Fruit fly (Drosophila melanogaster) whole organism: ENCODE measurements around the gene CG32573.
A peak's percentile ranks its signal among the peaks of the same experiment; 100 is the strongest.

Experiments used
- CG8478 ChIP-seq: fragments of >200 bp; optimal IDR thresholded peaks from 2 replicates; lab custom pipeline; 2018; ENCODE audit warnings: inconsistent platforms
- Dll ChIP-seq: fragments of >200 bp; optimal IDR thresholded peaks from 2 replicates; lab custom pipeline; 2017
- EcR ChIP-seq, 2 experiments: fragments of >200 bp; optimal IDR thresholded peaks; 2 replicates each; lab custom pipeline; 2017; ENCODE audit warnings: missing biosample characterization in 2 of 2, missing genetic modification characterization in 2 of 2, missing genetic modification reagents in 2 of 2
- pan ChIP-seq: fragments of >200 bp; optimal IDR thresholded peaks from 2 replicates; lab custom pipeline; 2017
- psq ChIP-seq: fragments of >200 bp; optimal IDR thresholded peaks from 2 replicates; lab custom pipeline; 2017
- usp ChIP-seq: fragments of >200 bp; optimal IDR thresholded peaks from 2 replicates; lab custom pipeline; 2017; ENCODE audit warnings: missing biosample characterization, missing genetic modification characterization, mixed read lengths

The CG32573 gene

DNA sequence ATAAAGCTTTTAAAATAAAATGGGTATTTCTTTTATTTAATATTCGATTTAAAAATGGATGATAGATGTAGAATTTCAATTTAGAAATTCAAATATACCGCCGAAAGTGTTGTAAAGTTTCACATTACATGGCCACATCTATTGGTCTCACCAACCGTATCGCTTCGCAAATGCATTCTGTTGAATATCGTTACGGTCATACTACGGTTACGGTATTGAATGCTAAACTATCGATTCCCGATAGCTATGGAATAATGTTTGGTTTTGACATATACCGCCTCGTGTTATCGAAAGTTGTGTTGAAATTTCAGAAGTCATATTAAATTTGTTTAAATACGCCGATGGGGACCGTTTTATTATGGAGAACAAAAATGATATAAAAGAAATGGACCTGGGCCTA, at the start of gene CG32573, which contains the start of gene CG42512:
Gene CG32573, plus strand, starts transcription at position 279 of the 400 bp plus-strand sequence.
Gene CG42512, plus strand, starts transcription at position 279 of the 400 bp plus-strand sequence.
- no peak for TF ChIP-seq CG8478 (lab: Kevin White, UChicago)
- no peak for TF ChIP-seq pan (lab: Kevin White, UChicago)
- no peak for TF ChIP-seq Dll
- no peak for TF ChIP-seq psq
- no peak for TF ChIP-seq EcR (GFP tag; optimal IDR thresholded peaks at IDR 0.05; lab: Kevin White, UChicago)
- TF ChIP-seq usp (GFP tag; lab: Kevin White, UChicago): no peak

DNA sequence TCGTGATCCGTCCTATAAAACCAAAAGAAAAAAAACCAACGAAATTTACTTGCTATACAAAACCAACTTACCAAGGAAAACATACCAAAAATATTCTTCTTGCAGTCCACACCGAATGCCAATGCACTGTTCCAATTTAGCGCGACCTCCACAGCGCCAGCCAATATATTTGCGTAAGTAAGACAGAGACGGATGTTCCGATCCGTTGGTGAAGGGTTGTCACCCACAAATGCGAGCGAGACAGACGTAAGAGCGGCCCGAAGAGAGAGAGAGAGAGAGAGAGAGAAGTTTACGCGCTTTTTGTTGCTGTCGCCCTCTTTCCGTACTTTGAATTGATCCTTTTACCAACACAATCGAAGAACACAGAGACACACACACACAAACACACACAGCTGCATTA, 43.3 kb upstream of the CG32573 start:
- no peak for TF ChIP-seq usp (GFP tag; lab: Kevin White, UChicago)
- peak; percentile 70 for TF ChIP-seq CG8478 (lab: Kevin White, UChicago)
- no peak for TF ChIP-seq Dll
- TF ChIP-seq psq: no peak
- no peak for TF ChIP-seq EcR (GFP tag; optimal IDR thresholded peaks at IDR 0.05; lab: Kevin White, UChicago)

DNA sequence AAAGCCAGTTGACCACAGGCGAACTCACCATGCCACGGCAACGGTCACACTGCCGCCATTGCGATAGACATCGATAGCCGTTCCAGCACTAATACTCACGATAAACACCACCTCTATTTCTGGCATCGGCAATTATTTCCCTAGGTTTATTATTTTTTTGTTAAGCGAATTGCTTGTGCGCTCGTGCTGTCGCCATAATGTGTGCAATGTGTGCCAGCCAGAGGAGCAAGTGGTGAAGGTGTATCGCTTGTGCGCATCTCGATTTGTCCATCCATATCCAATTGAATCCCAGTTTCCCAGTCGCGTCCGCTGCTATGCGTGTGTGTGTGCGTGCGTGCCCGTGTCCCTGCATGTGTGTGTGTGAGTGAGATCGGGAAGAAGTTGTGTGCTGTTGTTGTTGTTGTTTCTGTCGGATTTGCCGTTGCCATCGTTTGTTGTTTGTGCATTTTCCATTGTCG, 40.5 kb upstream of the CG32573 start, which contains the start of gene mbt:
Gene mbt, plus strand, starts transcription at position 85 of the 458 bp plus-strand sequence.
- TF ChIP-seq psq (no peak), EcR (GFP tag; optimal IDR thresholded peaks at IDR 0.05; lab: Kevin White, UChicago) (no peak), CG8478 (lab: Kevin White, UChicago) (no peak), Dll (no peak), pan (lab: Kevin White, UChicago) (no peak)

DNA sequence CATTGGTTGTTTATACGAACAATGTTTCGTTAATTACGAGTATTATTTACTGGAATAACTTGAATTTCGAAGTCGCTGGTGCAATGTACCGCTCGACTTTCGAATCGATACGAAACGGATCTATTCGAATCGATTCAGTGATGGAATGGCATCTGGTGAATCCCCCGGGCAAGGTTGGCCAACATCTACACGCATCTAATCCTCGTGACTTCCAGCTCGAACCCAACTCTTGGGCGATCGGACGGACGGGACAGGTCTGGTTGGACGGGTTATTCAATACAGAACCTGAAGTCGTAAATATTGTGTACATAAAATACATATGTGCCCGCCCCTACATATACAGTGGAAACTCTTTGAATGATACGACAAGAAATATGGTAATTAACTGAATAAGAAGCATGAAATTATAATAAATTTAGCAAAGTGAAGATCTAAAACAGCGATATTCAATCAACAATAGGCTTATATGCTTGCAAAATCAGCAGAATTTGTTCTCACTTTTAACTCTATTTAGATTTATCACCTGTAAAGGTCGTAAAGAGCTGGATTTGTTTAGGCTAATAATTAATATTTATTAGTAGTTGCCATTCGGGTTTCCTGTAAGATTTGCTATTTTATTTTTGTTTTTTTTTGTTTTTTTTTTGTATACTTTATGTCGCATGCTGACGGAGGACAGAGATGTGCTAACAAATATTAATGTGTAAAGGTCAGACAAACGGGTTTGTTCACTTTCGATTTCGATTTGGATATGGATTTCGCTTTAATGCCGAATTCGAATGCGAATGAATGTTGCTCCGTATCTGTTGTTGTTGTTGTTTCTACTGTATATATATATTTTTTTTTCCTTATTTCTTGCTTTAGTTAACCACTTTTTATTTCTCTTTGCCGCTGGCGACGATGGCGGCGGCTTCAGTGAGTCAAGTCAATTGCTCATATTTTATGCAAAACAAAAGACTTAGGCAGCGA, 34.1 kb upstream of the CG32573 start:
- TF ChIP-seq CG8478 (lab: Kevin White, UChicago): no peak
- TF ChIP-seq pan (lab: Kevin White, UChicago): no peak
- TF ChIP-seq EcR (GFP tag; optimal IDR thresholded peaks at IDR 0.05; lab: Kevin White, UChicago): no peak
- no peak for TF ChIP-seq usp (GFP tag; lab: Kevin White, UChicago)
- TF ChIP-seq psq: no peak
- TF ChIP-seq Dll: no peak

DNA sequence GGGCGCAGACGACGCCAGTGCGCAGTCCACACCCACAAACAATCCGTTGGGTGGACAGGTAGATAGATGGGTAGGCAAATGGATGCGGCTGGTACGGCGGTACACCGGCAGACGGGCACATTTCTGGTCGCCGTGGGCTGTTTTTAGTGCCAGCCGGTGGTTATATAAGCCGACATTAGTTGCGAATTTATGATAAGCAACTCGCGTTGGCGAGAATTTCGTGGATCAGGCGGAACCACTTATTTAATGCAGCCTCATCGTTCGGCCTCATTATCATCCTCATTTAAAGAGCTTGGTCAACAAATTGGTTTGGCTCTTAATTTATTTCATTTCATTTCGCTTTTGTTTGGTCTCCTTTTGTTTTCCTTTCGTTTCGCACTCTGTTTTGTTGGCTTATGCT, 32.5 kb upstream of the CG32573 start:
- TF ChIP-seq CG8478 (lab: Kevin White, UChicago) (no peak), pan (lab: Kevin White, UChicago) (no peak), usp (GFP tag; lab: Kevin White, UChicago) (no peak), Dll (no peak), psq (no peak)

- no peak for TF ChIP-seq pan (lab: Kevin White, UChicago)
- TF ChIP-seq psq: no peak
- TF ChIP-seq EcR (GFP tag; optimal IDR thresholded peaks at IDR 0.05; lab: Kevin White, UChicago): no peak
- TF ChIP-seq CG8478 (lab: Kevin White, UChicago): no peak
- TF ChIP-seq usp (GFP tag; lab: Kevin White, UChicago): no peak
Measured at dm6 chrX:16621462-16621861, 29.7 kb upstream of the CG32573 start, which contains the start of gene CG9782. TSS of gene CG9782 (minus strand) at chrX:16621589.

- no peak for TF ChIP-seq psq
- TF ChIP-seq EcR (GFP tag; optimal IDR thresholded peaks at IDR 0.05; lab: Kevin White, UChicago): no peak
- TF ChIP-seq usp (GFP tag; lab: Kevin White, UChicago): no peak
- TF ChIP-seq Dll: no peak
- no peak for TF ChIP-seq CG8478 (lab: Kevin White, UChicago)
- TF ChIP-seq pan (lab: Kevin White, UChicago): no peak
Measured at dm6 chrX:16623524-16623923, 27.7 kb upstream of the CG32573 start.

DNA sequence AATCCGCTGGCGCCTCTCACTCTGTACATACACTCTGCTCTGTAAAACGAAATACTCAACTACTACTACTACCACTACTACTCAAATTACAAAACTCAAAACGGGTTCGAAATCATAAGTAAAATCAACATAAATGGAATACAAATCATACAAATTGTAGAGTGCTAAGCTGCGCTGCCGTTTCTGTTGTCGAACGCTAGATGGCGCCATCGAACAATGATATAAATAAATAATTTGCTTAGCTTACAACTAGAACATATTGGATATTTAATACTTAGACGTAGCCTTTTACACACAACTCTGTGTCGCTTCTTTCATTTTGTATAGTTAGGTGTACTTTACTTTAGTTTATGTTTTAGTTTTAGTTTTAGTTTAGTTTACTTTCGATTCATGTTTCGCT, 26.7 kb upstream of the CG32573 start:
- no peak for TF ChIP-seq EcR (GFP tag; optimal IDR thresholded peaks at IDR 0.05; lab: Kevin White, UChicago)
- no peak for TF ChIP-seq pan (lab: Kevin White, UChicago)
- TF ChIP-seq usp (GFP tag; lab: Kevin White, UChicago): no peak
- no peak for TF ChIP-seq CG8478 (lab: Kevin White, UChicago)
- TF ChIP-seq psq: no peak
- TF ChIP-seq Dll: no peak

dm6 chrX:16632135-16632534, 19.0 kb upstream of the CG32573 start, which contains the start of gene CG9777:
TSS of gene CG9777 (minus strand) at chrX:16632235.
- no peak for TF ChIP-seq psq

DNA sequence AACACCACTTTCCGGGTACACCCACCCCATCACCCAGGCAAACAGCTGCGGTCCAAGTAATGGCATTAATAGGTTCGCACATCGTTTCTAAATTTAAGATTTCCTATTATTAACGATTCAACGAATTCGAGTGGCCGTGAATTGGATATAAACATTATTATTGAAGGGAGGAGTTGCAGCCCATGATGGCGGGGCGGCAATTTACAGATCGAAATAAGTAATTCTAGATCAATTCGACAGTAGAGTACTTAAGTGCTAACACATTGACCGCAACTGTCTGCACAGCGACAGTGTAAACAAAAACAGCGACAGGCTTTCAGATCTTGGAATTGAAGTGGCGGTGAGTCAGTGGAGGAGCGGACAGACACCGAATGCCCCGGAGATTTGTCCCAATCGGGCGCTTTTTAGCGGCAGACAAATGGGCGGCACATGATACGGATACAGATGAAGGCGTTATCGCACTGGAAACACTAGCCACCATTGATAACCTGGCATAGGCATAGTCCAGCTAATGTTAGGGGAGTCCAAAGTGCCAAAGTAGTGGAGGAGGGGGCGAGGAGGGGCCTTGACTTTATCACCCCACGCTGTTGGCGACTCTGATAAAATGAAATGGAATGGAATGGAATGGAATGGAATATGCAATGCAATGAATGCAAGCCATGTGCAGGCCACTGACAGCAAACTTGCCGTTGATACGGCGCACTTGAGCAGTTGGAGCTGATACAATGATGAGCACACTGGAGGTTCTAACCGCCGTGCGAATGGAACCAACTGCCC, 17.8 kb upstream of the CG32573 start:
- TF ChIP-seq Dll (no peak), CG8478 (lab: Kevin White, UChicago) (no peak), EcR (GFP tag; optimal IDR thresholded peaks at IDR 0.05; lab: Kevin White, UChicago) (no peak), pan (lab: Kevin White, UChicago) (no peak), usp (GFP tag; lab: Kevin White, UChicago) (no peak), psq (no peak)

DNA sequence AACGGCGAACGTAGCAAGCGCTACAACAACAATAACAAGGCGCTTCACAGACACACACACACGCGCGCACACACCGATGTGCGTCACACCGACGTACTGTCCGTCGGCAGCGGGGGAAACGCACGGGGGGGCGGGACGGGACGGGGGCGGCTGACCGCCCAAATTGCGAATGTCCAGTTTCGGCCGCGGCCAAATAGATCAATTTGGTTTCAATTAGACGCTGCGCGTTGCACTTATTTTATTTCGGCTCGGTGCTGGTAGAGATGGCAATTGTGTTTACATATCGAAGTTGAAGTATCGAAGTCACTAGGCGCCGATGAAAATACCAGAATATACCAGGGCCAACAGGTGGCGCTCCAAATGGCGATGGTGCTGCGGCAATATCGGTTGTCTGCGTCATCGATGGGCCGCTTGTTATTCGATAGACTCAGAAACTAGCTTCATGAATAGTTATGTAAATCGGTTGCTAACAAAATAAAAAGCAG, 14.0 kb upstream of the CG32573 start, which contains the start of gene Rok:
Gene Rok, minus strand, starts transcription at position 309 of the 485 bp plus-strand sequence.
- TF ChIP-seq psq: no peak
- no peak for TF ChIP-seq EcR (GFP tag; optimal IDR thresholded peaks at IDR 0.05; lab: Kevin White, UChicago)
- TF ChIP-seq pan (lab: Kevin White, UChicago): no peak
- TF ChIP-seq usp (GFP tag; lab: Kevin White, UChicago): no peak
- TF ChIP-seq CG8478 (lab: Kevin White, UChicago): no peak
